Worm (Caenorhabditis elegans): ENCODE results near the gene psd-1.

The psd-1 gene

DNA sequence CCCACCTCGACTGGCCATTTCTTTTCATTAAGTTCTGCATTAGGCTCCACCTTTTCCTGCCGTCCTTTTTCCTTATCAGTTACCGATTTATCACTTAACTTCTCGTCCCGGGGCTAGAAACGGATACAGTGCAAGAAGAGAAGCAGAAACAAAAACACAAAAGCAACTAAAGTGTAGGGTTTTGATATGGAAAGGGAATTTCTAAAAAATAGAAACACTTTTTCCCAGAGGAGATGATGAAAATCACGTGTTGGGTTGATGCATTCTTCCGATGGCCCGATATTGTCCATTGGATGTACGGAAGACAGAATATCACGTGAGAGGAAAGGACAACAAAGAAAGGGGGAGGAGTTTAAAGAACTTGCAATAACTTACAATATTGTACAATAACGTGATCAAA is 2.4 kb downstream of the psd-1 start (continued):
- peak; percentile 39 for TF ChIP-seq mes-2 (tag; optimal IDR thresholded peaks at IDR 0.05; ENCODE audit: poor library complexity, severe bottlenecking)
- TF ChIP-seq mxl-2 (GFP tag; conservative IDR thresholded peaks at IDR 0.05), result no peak
- no peak for TF ChIP-seq php-3 (GFP tag; IDR thresholded peaks at IDR 0.05)
- TF ChIP-seq sdz-12 (GFP tag; optimal IDR thresholded peaks at IDR 0.05), result no peak
- no peak for TF ChIP-seq nhr-41 (GFP tag; IDR thresholded peaks at IDR 0.05)
- TF ChIP-seq spr-3 (GFP tag; optimal IDR thresholded peaks at IDR 0.05), result no peak
- TF ChIP-seq lim-7 (GFP tag; IDR thresholded peaks at IDR 0.05), result 0 out of 2 replicates have a peak, but pooled peaks have one; percentile 16
- no peak for TF ChIP-seq rbr-2 (tag; optimal IDR thresholded peaks at IDR 0.05)
- no peak for TF ChIP-seq nhr-237 (tag; optimal IDR thresholded peaks at IDR 0.05)
- TF ChIP-seq ceh-28 (tag; optimal IDR thresholded peaks at IDR 0.05), result no peak
- no peak for TF ChIP-seq zip-2 (tag; optimal IDR thresholded peaks at IDR 0.05)
- peak; percentile 70 for TF ChIP-seq pqm-1 (tag; optimal IDR thresholded peaks at IDR 0.05)
- TF ChIP-seq F49E8.2 (tag; optimal IDR thresholded peaks at IDR 0.05; ENCODE audit: borderline replicate concordance), result no peak
- TF ChIP-seq gei-8 (GFP tag; optimal IDR thresholded peaks at IDR 0.05), result no peak
- TF ChIP-seq set-16 (GFP tag; IDR thresholded peaks at IDR 0.05), result no peak
- no peak for TF ChIP-seq nhr-102 (tag; optimal IDR thresholded peaks at IDR 0.05)
- TF ChIP-seq egl-43 (GFP tag; IDR thresholded peaks at IDR 0.05), result no peak

ce11 chrIII:7272088-7272487 is 3.1 kb downstream of the psd-1 start:
- no peak for TF ChIP-seq F44E2.7 (GFP tag; IDR thresholded peaks at IDR 0.05)
- no peak for TF ChIP-seq lin-1 (GFP tag; IDR thresholded peaks at IDR 0.05)
- TF ChIP-seq F26F4.8 (GFP tag; conservative IDR thresholded peaks at IDR 0.05), result no peak
- TF ChIP-seq zfp-2 (tag; optimal IDR thresholded peaks at IDR 0.05), result no peak
- TF ChIP-seq mxl-2 (GFP tag; conservative IDR thresholded peaks at IDR 0.05), result no peak
- TF ChIP-seq F10B5.3 (tag; optimal IDR thresholded peaks at IDR 0.05), result no peak
- no peak for TF ChIP-seq Y48G9A.11 (GFP tag; IDR thresholded peaks at IDR 0.05)
- TF ChIP-seq zip-11 (GFP tag; IDR thresholded peaks at IDR 0.05), result no peak
- peak; percentile 54 for TF ChIP-seq dve-1 (tag; optimal IDR thresholded peaks at IDR 0.05; ENCODE audit: insufficient read depth)
- TF ChIP-seq mdl-1 (tag; optimal IDR thresholded peaks at IDR 0.05), result peak in 1 of 2 experiments; percentile 84
- no peak for TF ChIP-seq egl-43 (GFP tag; IDR thresholded peaks at IDR 0.05)
- no peak for TF ChIP-seq ceh-44 (GFP tag; IDR thresholded peaks at IDR 0.05)
- TF ChIP-seq aha-1 (tag), result peak; percentile 43
- no peak for TF ChIP-seq ceh-28 (tag; optimal IDR thresholded peaks at IDR 0.05)
- TF ChIP-seq tag-97 (GFP tag; IDR thresholded peaks at IDR 0.05), result no peak
- TF ChIP-seq tra-1 (GFP tag; IDR thresholded peaks at IDR 0.05), result peak; percentile 71; the same call in 1 of the 2 replicates
- TF ChIP-seq D1046.2 (GFP tag; IDR thresholded peaks at IDR 0.05), result no peak
- no peak for TF ChIP-seq nhr-10 (tag; optimal IDR thresholded peaks at IDR 0.05)
- no peak for TF ChIP-seq nhr-111 (GFP tag; optimal IDR thresholded peaks at IDR 0.05)
- no peak for TF ChIP-seq ceh-32 (tag; optimal IDR thresholded peaks at IDR 0.05; ENCODE audit: poor library complexity)
- TF ChIP-seq unc-62 (GFP tag; optimal IDR thresholded peaks at IDR 0.05 in 1 of 2), result peak in 1 of 2 experiments; percentile 11
- no peak for TF ChIP-seq unc-62 (tag; optimal IDR thresholded peaks at IDR 0.05)
- no peak for TF ChIP-seq egl-27 (tag; optimal IDR thresholded peaks at IDR 0.05)
- no peak for TF ChIP-seq Y5F2A.4 (GFP tag; optimal IDR thresholded peaks at IDR 0.05)
- peak; percentile 69 for TF ChIP-seq hmg-1.1 (GFP tag; IDR thresholded peaks at IDR 0.05)
- TF ChIP-seq Y105C5A.15 (GFP tag; IDR thresholded peaks at IDR 0.05), result no peak
- TF ChIP-seq ztf-11 (tag; optimal IDR thresholded peaks at IDR 0.05), result no peak
- peak; percentile 97 for TF ChIP-seq hlh-30 (tag; optimal IDR thresholded peaks at IDR 0.05; ENCODE audit: insufficient read depth)
- peak; percentile 62 for TF ChIP-seq mes-2 (tag; optimal IDR thresholded peaks at IDR 0.05; ENCODE audit: poor library complexity, severe bottlenecking)
- TF ChIP-seq lsy-2 (tag; optimal IDR thresholded peaks at IDR 0.05), result peak; percentile 5 to 68
- no peak for TF ChIP-seq unc-130 (GFP tag; optimal IDR thresholded peaks at IDR 0.05)
- TF ChIP-seq attf-4 (tag; optimal IDR thresholded peaks at IDR 0.05), result no peak
- peak; percentile 61; the same call in 1 of the 2 replicates for TF ChIP-seq mdt-29 (GFP tag; IDR thresholded peaks at IDR 0.05)
- no peak for TF ChIP-seq Y75B8A.6 (GFP tag; IDR thresholded peaks at IDR 0.05)
- TF ChIP-seq aly-2 (tag; optimal IDR thresholded peaks at IDR 0.05), result no peak
- no peak for TF ChIP-seq lin-15B (tag; optimal IDR thresholded peaks at IDR 0.05)
- no peak for TF ChIP-seq saeg-2 (GFP tag; IDR thresholded peaks at IDR 0.05)
- TF ChIP-seq mxl-3 (GFP tag; optimal IDR thresholded peaks at IDR 0.05), result peak; percentile 34
